Fruit fly (Drosophila melanogaster): ENCODE results near the gene RfC38.
A peak's percentile ranks its signal among the peaks of the same experiment; 100 is the strongest.

RfC38 gene

dm6 chr2L:11091111-11091510 lies 39.3 kb downstream of the RfC38 start, which contains the start of gene Wdr59 (continued):
- 0 out of 2 replicates have a peak, but pooled peaks have one; percentile 9 for TF ChIP-seq esg (GFP tag; conservative IDR thresholded peaks at IDR 0.05)
- peak; percentile 72; the same call in 2 of the 3 replicates for TF ChIP-seq CG34224 (GFP tag; IDR thresholded peaks at IDR 0.05; ENCODE audit: partially characterized antibody)
- peak; percentile 47 for TF ChIP-seq Six4 (GFP tag; optimal IDR thresholded peaks at IDR 0.05)
- no peak for TF ChIP-seq nom (GFP tag; optimal IDR thresholded peaks at IDR 0.05)
- no peak for TF ChIP-seq run (tag; optimal IDR thresholded peaks at IDR 0.05)
- TF ChIP-seq Dfd (GFP tag; optimal IDR thresholded peaks at IDR 0.05), result no peak
- peak; percentile 57 for TF ChIP-seq CG13424 (tag; optimal IDR thresholded peaks at IDR 0.05)
- TF ChIP-seq tap (tag; optimal IDR thresholded peaks at IDR 0.05), result no peak
- TF ChIP-seq lmd (GFP tag; IDR thresholded peaks at IDR 0.05), result peak; percentile 16; the same call in 1 of the 2 replicates
- TF ChIP-seq lola (GFP tag; optimal IDR thresholded peaks at IDR 0.05), result peak in 1 of 3 experiments; percentile 59
- no peak for TF ChIP-seq Oaz (GFP tag; IDR thresholded peaks at IDR 0.05)
- TF ChIP-seq CG10979 (tag; optimal IDR thresholded peaks at IDR 0.05), result peak; percentile 32
- no peak for TF ChIP-seq CrebB (tag; optimal IDR thresholded peaks at IDR 0.05)
- TF ChIP-seq CG4282 (GFP tag; optimal IDR thresholded peaks at IDR 0.05), result no peak
- TF ChIP-seq wek (GFP tag; optimal IDR thresholded peaks at IDR 0.05), result no peak
- peak; percentile 42 for TF ChIP-seq Ssrp (tag; optimal IDR thresholded peaks at IDR 0.05)
- peak; percentile 64 for TF ChIP-seq Max (GFP tag; optimal IDR thresholded peaks at IDR 0.05)
- TF ChIP-seq Sry-β (GFP tag; optimal IDR thresholded peaks at IDR 0.05), result peak; percentile 99
- no peak for TF ChIP-seq TFAM (GFP tag; optimal IDR thresholded peaks at IDR 0.05)
- TF ChIP-seq CG12071 (GFP tag; optimal IDR thresholded peaks at IDR 0.05), result no peak
- no peak for TF ChIP-seq Fer1 (GFP tag; optimal IDR thresholded peaks at IDR 0.05)
- peak; percentile 39 for TF ChIP-seq CG18476 (GFP tag; optimal IDR thresholded peaks at IDR 0.05)
- TF ChIP-seq HLH3B (GFP tag; IDR thresholded peaks at IDR 0.05), result no peak
- peak; percentile 62; the same call in 2 of the 3 replicates for TF ChIP-seq CG14860 (GFP tag; IDR thresholded peaks at IDR 0.05; ENCODE audit: partially characterized antibody)
- TF ChIP-seq slbo (GFP tag; IDR thresholded peaks at IDR 0.05), result peak; percentile 70
- no peak for TF ChIP-seq insv (GFP tag; optimal IDR thresholded peaks at IDR 0.05)
- no peak for TF ChIP-seq CG3407 (GFP tag; optimal IDR thresholded peaks at IDR 0.05)
- peak; percentile 67 for TF ChIP-seq trem (tag; optimal IDR thresholded peaks at IDR 0.05)
- peak; percentile 49 for TF ChIP-seq dmrt11E (tag; optimal IDR thresholded peaks at IDR 0.05)
- TF ChIP-seq hth (optimal IDR thresholded peaks at IDR 0.05), result no peak
- TF ChIP-seq Med (GFP tag), result peak; percentile 33
- TF ChIP-seq CG9932 (GFP tag; IDR thresholded peaks at IDR 0.05), result peak; percentile 60; the same call in 1 of the 2 replicates
- no peak for TF ChIP-seq CG7271 (tag; optimal IDR thresholded peaks at IDR 0.05)
- TF ChIP-seq peb (GFP tag; IDR thresholded peaks at IDR 0.05), result no peak
- TF ChIP-seq knrl (GFP tag; IDR thresholded peaks at IDR 0.05; ENCODE audit: partially characterized antibody), result peak; percentile 72
- no peak for TF ChIP-seq CG2199 (GFP tag; IDR thresholded peaks at IDR 0.05)
- no peak for TF ChIP-seq CG17568 (GFP tag; optimal IDR thresholded peaks at IDR 0.05)
- peak; percentile 59 for TF ChIP-seq Xbp1 (GFP tag; optimal IDR thresholded peaks at IDR 0.05)
- no peak for TF ChIP-seq CG13624 (GFP tag; optimal IDR thresholded peaks at IDR 0.05)
- no peak for TF ChIP-seq sug (tag; optimal IDR thresholded peaks at IDR 0.05)
- TF ChIP-seq CG16779 (GFP tag; IDR thresholded peaks at IDR 0.05), result no peak
- TF ChIP-seq Chrac-16 (GFP tag; optimal IDR thresholded peaks at IDR 0.05), result peak; percentile 55
- TF ChIP-seq Scr (GFP tag; IDR thresholded peaks at IDR 0.05; ENCODE audit: partially characterized antibody), result peak; percentile 81
- TF ChIP-seq zf30C (GFP tag; optimal IDR thresholded peaks at IDR 0.05), result no peak
- no peak for TF ChIP-seq NC2α (GFP tag; optimal IDR thresholded peaks at IDR 0.05)
- no peak for TF ChIP-seq CG11093 (GFP tag; IDR thresholded peaks at IDR 0.05)
- TF ChIP-seq pzg (GFP tag; optimal IDR thresholded peaks at IDR 0.05), result peak; percentile 47
- peak; percentile 84 for TF ChIP-seq CG13287 (GFP tag; IDR thresholded peaks at IDR 0.05; ENCODE audit: partially characterized antibody)
- TF ChIP-seq mam (GFP tag; optimal IDR thresholded peaks at IDR 0.05), result peak; percentile 11
- peak; percentile 65 for TF ChIP-seq CG16813 (GFP tag; IDR thresholded peaks at IDR 0.05; ENCODE audit: partially characterized antibody)
